Worm (Caenorhabditis elegans) whole organism, young adult: ENCODE results near the gene T06E6.15.

Source experiments
- C06A6.2 ChIP-seq: fragments of 200-800 bp; sonication (Bioruptor generic); conservative IDR thresholded peaks from 2 replicates; pipeline ENCODE4 v1.3.6; 2022; ENCODE audit warnings: missing genetic modification characterization, missing compliant biosample characterization
- F49E8.2 ChIP-seq: sonication (generic microtip); optimal IDR thresholded peaks from 3 replicates; lab custom pipeline; 2017; ENCODE audit warnings: missing genetic modification characterization, mild to moderate bottlenecking, missing compliant biosample characterization, antibody characterized with exemption, moderate library complexity; ENCODE audit not compliant: insufficient read depth
- Y53G8AR.9 ChIP-seq: fragments of 200-800 bp; sonication (Bioruptor generic); conservative IDR thresholded peaks from 2 replicates; pipeline ENCODE4 v1.3.6; 2022; ENCODE audit warnings: missing genetic modification reagents, missing genetic modification characterization, missing compliant biosample characterization
- Y95B8A.8 ChIP-seq: fragments of 200-800 bp; sonication (Bioruptor generic); IDR thresholded peaks from 2 replicates; pipeline ENCODE4 v1.3.6; 2022; ENCODE audit warnings: missing genetic modification reagents, missing genetic modification characterization, missing compliant biosample characterization
- ccch-3 ChIP-seq: fragments of 200-800 bp; sonication (Bioruptor generic); optimal IDR thresholded peaks from 2 replicates; lab custom pipeline; 2018; ENCODE audit warnings: mild to moderate bottlenecking, missing genetic modification characterization, missing compliant biosample characterization
- madf-6 ChIP-seq: fragments of 200-800 bp; sonication (Bioruptor generic); IDR thresholded peaks from 2 replicates; pipeline ENCODE4 v1.3.6; 2022; ENCODE audit warnings: missing genetic modification reagents, missing genetic modification characterization, missing compliant biosample characterization
- nfya-1 ChIP-seq: sonication (generic microtip); optimal IDR thresholded peaks from 2 replicates; lab custom pipeline; 2017; ENCODE audit warnings: antibody characterized with exemption, missing compliant biosample characterization, missing genetic modification characterization, borderline replicate concordance; ENCODE audit not compliant: insufficient read depth
- rpc-1 ChIP-seq, 2 experiments: fragments of 150-350 bp in 1 of 2; sonication (generic microtip) in 1 of 2; optimal IDR thresholded peaks; 2 replicates each; lab custom pipeline; 2014 to 2018; ENCODE audit warnings: missing biosample characterization in 1 of 2, missing genetic modification characterization in 1 of 2, missing genetic modification reagents in 1 of 2, missing genotype in 1 of 2
- unc-62 ChIP-seq: fragments of 150-350 bp; optimal IDR thresholded peaks from 2 replicates; lab custom pipeline; 2014; ENCODE audit warnings: missing biosample characterization, missing genetic modification reagents, missing genetic modification characterization

- TF ChIP-seq Y53G8AR.9 (no peak), Y95B8A.8 (no peak), ccch-3 (no peak), rpc-1 (optimal IDR thresholded peaks at IDR 0.05; lab: Kevin White, UChicago) (no peak), rpc-1 (tag; optimal IDR thresholded peaks at IDR 0.05; lab: Kevin White, UChicago) (no peak), unc-62 (GFP tag; lab: Kevin White, UChicago) (no peak), C06A6.2 (GFP tag; lab: Robert Waterston, UW) (no peak), nfya-1 (tag; lab: Kevin White, UChicago) (no peak), madf-6 (GFP tag; lab: Robert Waterston, UW) (no peak), F49E8.2 (tag; lab: Kevin White, UChicago) (no peak)
Measured at ce11 chrV:15445437-15445836, 45.8 kb upstream of the T06E6.15 start, which contains the start of gene srh-239.
